Fruit fly (Drosophila melanogaster): Measurements from ENCODE around the gene CG45207.

CG45207 gene

DNA sequence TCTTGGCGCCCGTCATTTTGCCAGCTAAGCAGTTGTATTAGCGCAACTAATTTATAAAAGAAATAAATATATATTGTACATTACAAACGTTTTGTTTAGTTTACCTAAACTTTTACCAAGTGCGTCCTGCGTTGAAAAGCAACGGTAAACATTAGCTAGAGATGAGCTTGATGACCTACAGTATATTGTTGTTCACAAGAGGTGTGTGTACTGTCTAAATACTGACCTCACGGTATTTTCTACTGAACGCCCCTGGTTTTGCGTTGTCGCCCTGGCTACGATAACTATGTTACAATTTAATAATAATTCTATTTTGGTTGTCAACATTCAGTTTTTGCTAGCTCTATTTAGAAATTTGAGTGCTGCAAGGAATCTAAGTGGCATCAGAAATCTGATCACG is 17.3 kb upstream of the CG45207 start, which contains the start of gene Acyp2:
Gene Acyp2, plus strand, starts transcription at position 262 of the 400 bp plus-strand sequence.
- TF ChIP-seq CG17806 (tag; optimal IDR thresholded peaks at IDR 0.05) (no peak), CG32121 (GFP tag; IDR thresholded peaks at IDR 0.05) (no peak)

DNA sequence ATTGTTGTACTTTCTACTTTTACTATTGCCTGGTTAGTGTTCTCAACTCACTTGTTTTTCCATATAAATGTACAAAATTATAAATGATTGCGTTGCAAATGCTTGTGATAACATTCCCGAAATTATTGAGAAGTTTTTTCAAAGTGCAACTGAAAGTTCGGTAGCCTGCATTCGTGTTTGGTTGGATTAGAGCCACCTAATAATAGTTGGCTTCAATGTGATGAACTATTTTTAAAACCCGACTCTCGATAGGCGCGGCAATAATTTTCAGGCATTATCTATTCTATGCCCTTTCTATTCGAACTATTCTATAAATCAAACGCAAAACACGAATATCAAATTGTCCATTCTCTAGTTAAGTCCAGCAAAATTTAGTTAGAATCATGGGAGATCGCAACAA is 13.1 kb upstream of the CG45207 start, which contains the start of gene Uros2:
Gene Uros2, plus strand, starts transcription at position 301 of the 400 bp plus-strand sequence.
- no peak for TF ChIP-seq EcR (GFP tag; optimal IDR thresholded peaks at IDR 0.05)
- TF ChIP-seq D1 (tag; optimal IDR thresholded peaks at IDR 0.05): no peak

DNA sequence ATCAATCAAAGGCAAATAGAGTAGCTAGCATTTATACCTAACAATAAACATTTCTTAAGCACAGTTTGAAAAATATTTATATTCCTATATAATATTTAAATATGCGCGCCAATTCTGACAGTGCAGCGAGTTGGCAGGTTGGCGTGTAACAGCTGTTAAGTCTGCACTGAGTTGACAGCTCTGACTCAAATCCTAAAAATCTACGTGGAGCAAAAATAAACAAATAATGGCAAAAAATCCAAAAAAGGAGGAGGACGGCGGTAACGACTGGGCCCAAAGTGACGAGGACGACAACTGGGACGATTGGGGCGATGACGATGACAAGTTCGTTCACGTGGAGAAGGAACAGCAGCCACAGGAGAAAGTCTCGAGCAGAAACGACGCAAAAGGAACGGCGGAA is 11.4 kb upstream of the CG45207 start, which contains the start of gene CG9590:
Gene CG9590, plus strand, starts transcription at position 166 of the 400 bp plus-strand sequence.
- TF ChIP-seq CG17806 (tag; optimal IDR thresholded peaks at IDR 0.05): no peak
- TF ChIP-seq Snoo (tag; optimal IDR thresholded peaks at IDR 0.05): no peak
- TF ChIP-seq D1 (tag; optimal IDR thresholded peaks at IDR 0.05): no peak
- no peak for TF ChIP-seq CG8159 (tag; optimal IDR thresholded peaks at IDR 0.05)
- TF ChIP-seq CG34367 (tag; optimal IDR thresholded peaks at IDR 0.05): no peak
- no peak for TF ChIP-seq Pif1A (GFP tag; optimal IDR thresholded peaks at IDR 0.05)
- TF ChIP-seq CG14655 (GFP tag; optimal IDR thresholded peaks at IDR 0.05): no peak
- no peak for TF ChIP-seq CG8301 (tag; optimal IDR thresholded peaks at IDR 0.05)
- TF ChIP-seq CG9948 (tag; optimal IDR thresholded peaks at IDR 0.05): no peak
- TF ChIP-seq CG10348 (GFP tag; IDR thresholded peaks at IDR 0.05): no peak
- no peak for TF ChIP-seq EcR (GFP tag; optimal IDR thresholded peaks at IDR 0.05)

DNA sequence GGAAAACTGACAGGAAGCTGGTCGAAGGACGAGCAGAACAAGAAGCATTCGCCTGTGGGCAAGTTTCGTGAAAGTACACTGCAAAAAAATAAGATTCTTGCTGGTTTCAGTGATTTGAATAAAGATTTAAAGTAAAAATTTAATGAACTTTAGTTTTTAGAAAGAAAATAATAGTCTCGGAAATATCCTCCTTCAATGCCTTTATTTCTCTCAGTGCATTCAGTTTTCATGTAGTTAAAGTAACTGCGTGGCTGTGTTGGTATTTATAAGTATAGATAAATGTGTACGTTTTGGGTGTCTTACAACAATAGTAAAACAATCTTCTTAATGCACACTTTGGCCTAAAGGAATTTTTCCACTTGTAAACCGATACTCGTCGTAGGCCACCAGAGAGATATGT is 9.2 kb upstream of the CG45207 start:
- no peak for TF ChIP-seq CG17806 (tag; optimal IDR thresholded peaks at IDR 0.05)
- TF ChIP-seq CG9948 (tag; optimal IDR thresholded peaks at IDR 0.05): no peak
- TF ChIP-seq Ets98B (GFP tag; IDR thresholded peaks at IDR 0.05): no peak
- no peak for TF ChIP-seq Snoo (tag; optimal IDR thresholded peaks at IDR 0.05)

DNA sequence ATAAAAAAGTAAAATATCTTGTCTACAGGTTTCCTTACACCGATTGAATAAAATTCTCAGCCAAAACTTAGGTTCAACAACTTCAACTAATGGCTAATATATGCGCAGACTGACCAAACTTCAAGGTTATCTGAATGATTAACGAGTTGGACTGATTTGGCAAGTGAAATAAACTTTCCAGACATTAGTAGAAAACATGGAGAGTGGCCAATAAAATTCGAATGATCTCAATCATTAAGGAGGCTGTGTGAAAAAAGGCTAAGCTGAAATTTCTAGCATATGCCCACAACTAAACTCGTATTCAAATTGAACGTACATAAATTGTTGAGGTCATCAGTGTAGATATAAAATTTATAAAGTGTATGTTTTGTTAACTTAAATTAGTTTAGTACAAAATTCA is 4.4 kb upstream of the CG45207 start, which contains the start of gene CG5614:
Gene CG5614, plus strand, starts transcription at position 301 of the 400 bp plus-strand sequence.
- no peak for TF ChIP-seq CG10348 (GFP tag; IDR thresholded peaks at IDR 0.05)
- no peak for TF ChIP-seq CG32121 (GFP tag; IDR thresholded peaks at IDR 0.05)
- no peak for TF ChIP-seq gl (tag; optimal IDR thresholded peaks at IDR 0.05)
- no peak for TF ChIP-seq CG13204 (GFP tag; optimal IDR thresholded peaks at IDR 0.05)

DNA sequence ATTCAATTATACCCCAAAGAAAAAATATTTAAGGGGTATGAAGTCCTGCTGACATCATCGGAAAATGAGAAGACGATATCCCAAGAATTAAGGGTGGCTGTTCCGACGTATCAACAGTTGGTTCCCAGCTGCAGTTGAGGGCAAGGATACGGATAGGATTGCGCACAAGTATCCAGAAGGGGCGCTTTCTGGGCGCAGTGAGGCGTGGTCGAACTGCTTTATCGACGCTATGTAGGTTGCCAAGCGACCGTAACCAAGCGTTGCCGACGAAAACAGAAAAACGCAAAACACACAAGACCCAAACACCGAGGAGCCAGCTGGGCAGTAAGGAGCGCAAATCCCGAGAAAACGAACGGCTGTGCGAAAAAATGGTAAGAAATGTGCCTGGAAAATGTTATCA is 1.0 kb downstream of the CG45207 start, which contains the start of gene Ttc26:
Gene Ttc26, plus strand, starts transcription at position 289 of the 400 bp plus-strand sequence.
- no peak for TF ChIP-seq D1 (tag; optimal IDR thresholded peaks at IDR 0.05)
- TF ChIP-seq CG13204 (GFP tag; optimal IDR thresholded peaks at IDR 0.05): no peak
- no peak for TF ChIP-seq CG10348 (GFP tag; IDR thresholded peaks at IDR 0.05)
- no peak for TF ChIP-seq Pif1A (GFP tag; optimal IDR thresholded peaks at IDR 0.05)
- no peak for TF ChIP-seq rn (GFP tag; IDR thresholded peaks at IDR 0.05)
- TF ChIP-seq Pif1B (GFP tag; optimal IDR thresholded peaks at IDR 0.05): no peak
- no peak for TF ChIP-seq CG14655 (GFP tag; optimal IDR thresholded peaks at IDR 0.05)
- TF ChIP-seq Ets98B (GFP tag; IDR thresholded peaks at IDR 0.05): no peak
- no peak for TF ChIP-seq CG12605 (GFP tag; IDR thresholded peaks at IDR 0.05)
- TF ChIP-seq CG8301 (tag; optimal IDR thresholded peaks at IDR 0.05): no peak
- TF ChIP-seq CG15710 (tag; optimal IDR thresholded peaks at IDR 0.05): no peak
- no peak for TF ChIP-seq CG8159 (tag; optimal IDR thresholded peaks at IDR 0.05)
- no peak for TF ChIP-seq CG9948 (tag; optimal IDR thresholded peaks at IDR 0.05)
- TF ChIP-seq gl (tag; optimal IDR thresholded peaks at IDR 0.05): no peak
- TF ChIP-seq CG34367 (tag; optimal IDR thresholded peaks at IDR 0.05): no peak
- no peak for TF ChIP-seq fd96Ca (GFP tag; IDR thresholded peaks at IDR 0.05)
- no peak for TF ChIP-seq EcR (GFP tag; optimal IDR thresholded peaks at IDR 0.05)

DNA sequence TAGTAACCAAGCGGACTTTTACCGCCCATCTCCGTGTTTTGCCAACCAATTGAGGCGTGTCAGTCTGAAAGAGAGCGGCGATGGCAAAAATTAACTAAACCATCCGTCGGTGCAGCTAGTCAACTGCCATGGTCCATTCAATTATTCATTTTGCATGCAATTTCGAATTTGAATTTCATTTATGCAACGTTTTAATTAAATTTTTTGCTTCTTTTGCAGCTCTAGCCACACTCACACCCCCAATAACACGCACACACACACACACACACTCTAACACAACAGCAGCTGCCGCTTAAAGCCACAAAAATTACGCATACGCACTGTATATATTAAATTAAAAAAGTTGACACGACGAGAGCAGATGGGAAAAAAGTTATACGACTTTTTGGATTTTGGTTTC is 6.2 kb downstream of the CG45207 start:
- TF ChIP-seq Ets98B (GFP tag; IDR thresholded peaks at IDR 0.05): no peak
- no peak for TF ChIP-seq Snoo (tag; optimal IDR thresholded peaks at IDR 0.05)
- TF ChIP-seq CG15710 (tag; optimal IDR thresholded peaks at IDR 0.05): no peak
- TF ChIP-seq fd96Ca (GFP tag; IDR thresholded peaks at IDR 0.05): no peak
- TF ChIP-seq gl (tag; optimal IDR thresholded peaks at IDR 0.05): no peak
- no peak for TF ChIP-seq CG12605 (GFP tag; IDR thresholded peaks at IDR 0.05)
- TF ChIP-seq D1 (tag; optimal IDR thresholded peaks at IDR 0.05): no peak
- TF ChIP-seq CG10348 (GFP tag; IDR thresholded peaks at IDR 0.05): no peak
- TF ChIP-seq Pif1A (GFP tag; optimal IDR thresholded peaks at IDR 0.05): no peak

DNA sequence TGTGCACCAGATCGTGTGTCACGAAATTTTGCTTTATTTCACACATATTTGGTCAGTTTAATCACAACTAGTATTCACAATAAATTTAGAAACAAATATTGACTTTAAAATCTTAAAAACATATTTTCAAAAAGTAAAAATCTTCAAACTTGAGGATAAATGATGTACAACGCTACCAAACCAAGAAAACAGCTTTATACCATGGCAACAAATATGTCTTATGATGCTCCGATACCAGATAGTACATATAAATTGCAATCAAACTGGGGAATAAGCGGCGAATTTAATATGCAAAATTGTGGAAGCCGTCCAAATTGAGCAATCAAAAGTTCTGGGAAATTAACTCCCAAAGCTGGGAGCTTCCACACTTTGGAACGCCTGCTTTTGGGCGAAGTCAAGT is 7.8 kb downstream of the CG45207 start, which contains the start of gene CG5623:
Gene CG5623, minus strand, starts transcription at position 101 of the 400 bp plus-strand sequence.
- TF ChIP-seq CG8301 (tag; optimal IDR thresholded peaks at IDR 0.05): no peak
- TF ChIP-seq gl (tag; optimal IDR thresholded peaks at IDR 0.05): no peak
- no peak for TF ChIP-seq CG12605 (GFP tag; IDR thresholded peaks at IDR 0.05)
- no peak for TF ChIP-seq CG34367 (tag; optimal IDR thresholded peaks at IDR 0.05)
- no peak for TF ChIP-seq Ets98B (GFP tag; IDR thresholded peaks at IDR 0.05)
- no peak for TF ChIP-seq CG32121 (GFP tag; IDR thresholded peaks at IDR 0.05)
- TF ChIP-seq Snoo (tag; optimal IDR thresholded peaks at IDR 0.05): no peak
- no peak for TF ChIP-seq EcR (GFP tag; optimal IDR thresholded peaks at IDR 0.05)

Measured in whole organism, pupa.